Worm (Caenorhabditis elegans): ENCODE results near the gene fbxb-52.

The fbxb-52 gene

DNA sequence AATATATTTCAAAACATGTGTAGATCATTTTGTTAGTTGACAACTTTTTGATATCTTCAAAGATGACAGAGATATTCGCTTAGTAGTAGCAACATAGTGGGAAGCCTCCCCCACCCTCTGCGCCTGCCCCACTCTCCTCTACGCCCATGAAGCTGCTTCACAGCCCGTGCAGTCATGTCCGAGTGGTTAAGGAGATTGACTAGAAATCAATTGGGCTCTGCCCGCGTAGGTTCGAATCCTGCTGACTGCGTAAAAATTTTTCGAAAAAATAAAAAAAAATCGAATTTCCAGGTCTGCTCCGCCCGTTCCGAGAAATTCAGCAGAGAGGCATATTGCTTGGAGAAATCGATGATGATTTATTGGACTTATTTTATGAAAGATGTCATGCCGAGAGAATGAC is 30.5 kb downstream of the fbxb-52 start (continued):
- TF ChIP-seq mxl-1 (tag; optimal IDR thresholded peaks at IDR 0.05), result peak; percentile 18
- no peak for TF ChIP-seq nhr-80 (tag; optimal IDR thresholded peaks at IDR 0.05)
- no peak for TF ChIP-seq attf-6 (GFP tag; IDR thresholded peaks at IDR 0.05)
- TF ChIP-seq atf-7 (tag; optimal IDR thresholded peaks at IDR 0.05), result no peak
- TF ChIP-seq repo-1 (tag; optimal IDR thresholded peaks at IDR 0.05), result no peak
- TF ChIP-seq lsy-27 (tag; optimal IDR thresholded peaks at IDR 0.05; ENCODE audit: borderline replicate concordance, insufficient read depth), result no peak
- TF ChIP-seq F33H1.4 (GFP tag; IDR thresholded peaks at IDR 0.05), result no peak
- TF ChIP-seq hmg-1.2 (GFP tag; IDR thresholded peaks at IDR 0.05), result peak; percentile 77
- no peak for TF ChIP-seq akir-1 (GFP tag; optimal IDR thresholded peaks at IDR 0.05)
- no peak for TF ChIP-seq lir-1 (GFP tag; conservative IDR thresholded peaks at IDR 0.05)
- TF ChIP-seq madf-10 (tag; optimal IDR thresholded peaks at IDR 0.05), result peak; percentile 47
- TF ChIP-seq hlh-26 (GFP tag; conservative IDR thresholded peaks at IDR 0.05), result no peak
- TF ChIP-seq lag-1 (GFP tag; IDR thresholded peaks at IDR 0.05), result no peak
- TF ChIP-seq mcd-1 (GFP tag; IDR thresholded peaks at IDR 0.05), result peak; percentile 58
- no peak for TF ChIP-seq nhr-179 (tag; optimal IDR thresholded peaks at IDR 0.05)
- peak; percentile 15 for TF ChIP-seq ZK185.1 (tag; optimal IDR thresholded peaks at IDR 0.05; ENCODE audit: poor library complexity, severe bottlenecking)
- TF ChIP-seq lsl-1 (GFP tag; optimal IDR thresholded peaks at IDR 0.05), result no peak
- no peak for TF ChIP-seq hmg-20 (GFP tag; IDR thresholded peaks at IDR 0.05)
- no peak for TF ChIP-seq nhr-27 (tag; optimal IDR thresholded peaks at IDR 0.05)
- no peak for TF ChIP-seq Y79H2A.3 (GFP tag; conservative IDR thresholded peaks at IDR 0.05)
- TF ChIP-seq lin-54 (GFP tag; optimal IDR thresholded peaks at IDR 0.05), result peak; percentile 39
- TF ChIP-seq attf-3 (GFP tag; conservative IDR thresholded peaks at IDR 0.05), result 0 out of 2 replicates have a peak, but pooled peaks have one; percentile 32
- no peak for TF ChIP-seq xnd-1 (tag; optimal IDR thresholded peaks at IDR 0.05)
- TF ChIP-seq chd-7 (tag; optimal IDR thresholded peaks at IDR 0.05), result no peak
- TF ChIP-seq F52B5.7 (tag; optimal IDR thresholded peaks at IDR 0.05), result no peak
- no peak for TF ChIP-seq cebp-1 (GFP tag; IDR thresholded peaks at IDR 0.05)
- no peak for TF ChIP-seq cebp-1 (tag; optimal IDR thresholded peaks at IDR 0.05)
- no peak for TF ChIP-seq nfya-2 (GFP tag; IDR thresholded peaks at IDR 0.05)
- TF ChIP-seq ztf-3 (GFP tag; optimal IDR thresholded peaks at IDR 0.05), result no peak
- TF ChIP-seq snpc-4 (GFP tag; optimal IDR thresholded peaks at IDR 0.05), result no peak
- TF ChIP-seq snpc-4 (tag; optimal IDR thresholded peaks at IDR 0.05), result no peak
- TF ChIP-seq ztf-25 (GFP tag; IDR thresholded peaks at IDR 0.05), result peak; percentile 60; the same call in 1 of the 2 replicates
- TF ChIP-seq rpc-1 (optimal IDR thresholded peaks at IDR 0.05), result peak; percentile 60
- peak; percentile 73 for TF ChIP-seq rpc-1 (tag; optimal IDR thresholded peaks at IDR 0.05)
- TF ChIP-seq ztf-28 (GFP tag; IDR thresholded peaks at IDR 0.05), result 0 out of 2 replicates have a peak, but pooled peaks have one; percentile 64
- no peak for TF ChIP-seq snpc-1.1 (tag; optimal IDR thresholded peaks at IDR 0.05; ENCODE audit: insufficient read depth)
- no peak for TF ChIP-seq aptf-3 (GFP tag; IDR thresholded peaks at IDR 0.05)
- TF ChIP-seq rec-8 (tag; optimal IDR thresholded peaks at IDR 0.05), result peak in 1 of 2 experiments; percentile 34
- no peak for TF ChIP-seq Y53G8AR.9 (GFP tag; conservative IDR thresholded peaks at IDR 0.05)
- no peak for TF ChIP-seq C17E4.6 (GFP tag; IDR thresholded peaks at IDR 0.05)
- no peak for TF ChIP-seq ztf-22 (GFP tag; optimal IDR thresholded peaks at IDR 0.05)
- no peak for TF ChIP-seq F10E7.11 (tag; optimal IDR thresholded peaks at IDR 0.05)
- TF ChIP-seq ceh-27 (GFP tag; optimal IDR thresholded peaks at IDR 0.05), result peak; percentile 26
- TF ChIP-seq lin-40 (tag; optimal IDR thresholded peaks at IDR 0.05), result no peak
- no peak for TF ChIP-seq dox-1 (GFP tag; IDR thresholded peaks at IDR 0.05)
- no peak for TF ChIP-seq madf-6 (GFP tag; IDR thresholded peaks at IDR 0.05)
- no peak for TF ChIP-seq egrh-3 (GFP tag; IDR thresholded peaks at IDR 0.05)
- TF ChIP-seq F23B12.7 (tag; optimal IDR thresholded peaks at IDR 0.05; ENCODE audit: insufficient read depth), result peak; percentile 55
- 0 out of 2 replicates have a peak, but pooled peaks have one; percentile 63 for TF ChIP-seq cebp-2 (GFP tag; IDR thresholded peaks at IDR 0.05)
